Fruit fly (Drosophila melanogaster) whole organism, embryonic: ENCODE data around the gene CG2608.

Experiments
- CG12942 ChIP-seq: fragments of 200-800 bp; sonication (Bioruptor generic); optimal IDR thresholded peaks from 3 replicates; lab custom pipeline; 2016; ENCODE audit warnings: missing biosample characterization, missing genetic modification characterization
- CG7745 ChIP-seq: fragments of 200-800 bp; sonication (Bioruptor generic); optimal IDR thresholded peaks from 2 replicates; lab custom pipeline; 2018; ENCODE audit warnings: missing biosample characterization, mild to moderate bottlenecking, missing genetic modification characterization, moderate library complexity
- CG7786 ChIP-seq: fragments of 200-800 bp; sonication (Bioruptor generic); optimal IDR thresholded peaks from 2 replicates; lab custom pipeline; 2016; ENCODE audit warnings: missing biosample characterization, missing genetic modification characterization
- Dip2 ChIP-seq: fragments of 200-800 bp; sonication (Bioruptor generic); IDR thresholded peaks from 2 replicates; pipeline ENCODE4 v1.3.6; 2022; ENCODE audit warnings: missing biosample characterization, missing genetic modification characterization
- Fer2 ChIP-seq: fragments of 200-800 bp; sonication (Bioruptor generic); optimal IDR thresholded peaks from 2 replicates; lab custom pipeline; 2018; ENCODE audit warnings: missing biosample characterization, mild to moderate bottlenecking, missing genetic modification characterization, moderate library complexity
- Hand ChIP-seq: fragments of 200-800 bp; sonication (Bioruptor generic); optimal IDR thresholded peaks from 2 replicates; lab custom pipeline; 2017; ENCODE audit warnings: mild to moderate bottlenecking, missing biosample characterization, missing genetic modification reagents, missing genetic modification characterization
- Sin3A ChIP-seq: fragments of >200 bp; optimal IDR thresholded peaks from 2 replicates; lab custom pipeline; 2018
- lola ChIP-seq, 3 experiments: fragments of >200 bp in 2 of 3; fragments of 200-800 bp in 1 of 3; sonication (Bioruptor generic) in 1 of 3; optimal IDR thresholded peaks; 2 replicates each; lab custom pipeline; 2017 to 2019; ENCODE audit warnings: missing biosample characterization in 3 of 3, missing genetic modification characterization in 3 of 3, mild to moderate bottlenecking in 1 of 3, moderate library complexity in 1 of 3
- p53 ChIP-seq: fragments of 200-800 bp; sonication (Bioruptor generic); optimal IDR thresholded peaks from 2 replicates; lab custom pipeline; 2016; ENCODE audit warnings: missing biosample characterization, missing genetic modification characterization
- tll ChIP-seq, 2 experiments: fragments of 200-800 bp in 1 of 2; fragments of >200 bp in 1 of 2; sonication (Bioruptor generic) in 1 of 2; optimal IDR thresholded peaks; 2 replicates each; lab custom pipeline; 2017 to 2019; ENCODE audit warnings: missing biosample characterization in 2 of 2, missing genetic modification characterization in 2 of 2, mild to moderate bottlenecking in 1 of 2, moderate library complexity in 1 of 2
- trem ChIP-seq: fragments of 200-800 bp; optimal IDR thresholded peaks from 3 replicates; lab custom pipeline; 2019; ENCODE audit warnings: missing biosample characterization, mild to moderate bottlenecking, missing genetic modification characterization, moderate library complexity

dm6 chr2L:20597744-20598143 lies 47.9 kb upstream of the CG2608 start:
- no peak for TF ChIP-seq CG12942 (GFP tag; lab: Kevin White, UChicago)
- TF ChIP-seq Dip2 (GFP tag; lab: Robert Waterston, UW), result no peak
- TF ChIP-seq CG7786, result no peak
- no peak for TF ChIP-seq trem (tag; lab: Kevin White, UChicago)
- no peak for TF ChIP-seq tll (GFP tag; optimal IDR thresholded peaks at IDR 0.05; lab: Kevin White, UChicago)
- TF ChIP-seq CG7745, result no peak
- no peak for TF ChIP-seq Sin3A (lab: Kevin White, UChicago)
- TF ChIP-seq lola (GFP tag; optimal IDR thresholded peaks at IDR 0.05; lab: Kevin White, UChicago), result no peak
- TF ChIP-seq p53 (GFP tag; lab: Kevin White, UChicago), result no peak
- no peak for TF ChIP-seq Fer2 (tag; lab: Kevin White, UChicago)
- TF ChIP-seq Hand (GFP tag; lab: Kevin White, UChicago), result no peak
